Fruit fly (Drosophila melanogaster): ENCODE data around the gene TTLL4B.

Gene TTLL4B

DNA sequence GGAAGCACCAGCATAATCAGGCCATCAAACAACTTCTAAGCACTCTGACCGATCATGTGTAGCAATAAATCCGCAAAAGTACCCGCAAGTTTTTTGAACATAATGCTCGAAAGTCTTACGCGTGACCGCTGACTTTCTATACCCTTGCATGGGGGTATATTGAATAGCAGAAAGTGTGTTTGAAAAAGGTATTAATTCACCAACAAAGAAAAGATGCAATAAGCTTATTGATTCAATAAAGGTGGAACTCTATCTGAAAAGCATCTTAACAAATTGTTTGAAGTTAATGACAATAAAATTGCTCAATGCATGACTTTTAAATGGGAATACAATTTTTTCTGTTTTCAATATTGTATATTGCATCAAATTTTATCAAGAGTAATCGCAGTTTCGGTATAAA, 30.8 kb upstream of the TTLL4B start:
- TF ChIP-seq CG31627 (GFP tag; optimal IDR thresholded peaks at IDR 0.05) (no peak), vri (GFP tag; optimal IDR thresholded peaks at IDR 0.05) (no peak), CG3032 (tag; optimal IDR thresholded peaks at IDR 0.05) (no peak), CG6276 (GFP tag; optimal IDR thresholded peaks at IDR 0.05) (no peak)

DNA sequence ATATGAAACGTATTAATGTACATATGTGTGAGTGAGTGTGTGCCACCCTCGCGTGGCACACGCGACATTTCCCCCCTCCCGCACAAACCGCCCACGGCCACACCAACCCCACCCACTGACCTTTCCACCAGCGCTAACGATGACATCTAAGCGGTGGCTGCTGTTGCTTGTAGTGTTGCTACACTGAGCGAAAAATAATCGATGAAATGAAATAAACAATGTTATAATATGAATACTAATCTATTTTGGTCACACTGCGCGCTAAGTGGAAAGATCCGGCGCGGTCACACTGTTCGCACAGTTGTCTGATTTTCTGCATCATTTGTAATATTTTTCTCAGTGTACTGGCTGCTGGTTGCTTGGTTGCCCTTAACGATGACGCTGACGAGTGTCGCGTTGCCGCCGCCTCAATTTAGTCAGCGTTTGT, 30.2 kb upstream of the TTLL4B start:
- peak; percentile 55 for TF ChIP-seq dsx (GFP tag; optimal IDR thresholded peaks at IDR 0.05; ENCODE audit: poor library complexity, severe bottlenecking)
- peak; percentile 54 for TF ChIP-seq Eip75B (GFP tag; optimal IDR thresholded peaks at IDR 0.05)
- TF ChIP-seq fd59A (GFP tag; optimal IDR thresholded peaks at IDR 0.05), result peak; percentile 56
- peak; percentile 80 for TF ChIP-seq svp (GFP tag)
- TF ChIP-seq Ets96B (tag; optimal IDR thresholded peaks at IDR 0.05), result peak; percentile 58
- peak; percentile 48 for TF ChIP-seq Ets21C (GFP tag; optimal IDR thresholded peaks at IDR 0.05)
- peak; percentile 71 for TF ChIP-seq CG6792 (GFP tag; optimal IDR thresholded peaks at IDR 0.05)
- TF ChIP-seq CG6854 (GFP tag; optimal IDR thresholded peaks at IDR 0.05), result no peak
- peak; percentile 50 for TF ChIP-seq acj6 (GFP tag; optimal IDR thresholded peaks at IDR 0.05)
- TF ChIP-seq CG16779 (tag; optimal IDR thresholded peaks at IDR 0.05), result peak; percentile 26
- no peak for TF ChIP-seq fd85E (GFP tag; optimal IDR thresholded peaks at IDR 0.05)
- peak; percentile 43 for TF ChIP-seq CG32006 (GFP tag; optimal IDR thresholded peaks at IDR 0.05)
- TF ChIP-seq Eip78C (GFP tag), result peak; percentile 88
- TF ChIP-seq vri (GFP tag; optimal IDR thresholded peaks at IDR 0.05), result peak; percentile 62
- peak; percentile 57; the same call in 1 of the 2 replicates for TF ChIP-seq Gug (GFP tag; IDR thresholded peaks at IDR 0.05)
- peak; percentile 80 for TF ChIP-seq CG6163 (GFP tag; IDR thresholded peaks at IDR 0.05)
- peak; percentile 48 for TF ChIP-seq CG10631 (GFP tag; optimal IDR thresholded peaks at IDR 0.05)
- peak; percentile 55 for TF ChIP-seq CG3032 (tag; optimal IDR thresholded peaks at IDR 0.05)
- TF ChIP-seq Blimp-1 (GFP tag; optimal IDR thresholded peaks at IDR 0.05), result no peak
- peak; percentile 39 for TF ChIP-seq CG11902 (GFP tag; optimal IDR thresholded peaks at IDR 0.05)
- peak; percentile 59 for TF ChIP-seq CG1621 (tag; optimal IDR thresholded peaks at IDR 0.05)
- peak; percentile 73 for TF ChIP-seq Met (GFP tag; optimal IDR thresholded peaks at IDR 0.05)
- TF ChIP-seq CG9139 (GFP tag; optimal IDR thresholded peaks at IDR 0.05), result no peak
- peak; percentile 24 for TF ChIP-seq CG7368 (GFP tag; optimal IDR thresholded peaks at IDR 0.05)
- TF ChIP-seq ss (GFP tag; optimal IDR thresholded peaks at IDR 0.05), result peak; percentile 72 to 94
- TF ChIP-seq Sox15 (GFP tag; optimal IDR thresholded peaks at IDR 0.05), result peak; percentile 35
- peak; percentile 64 for TF ChIP-seq CG10669 (GFP tag; optimal IDR thresholded peaks at IDR 0.05)
- TF ChIP-seq dac (GFP tag; optimal IDR thresholded peaks at IDR 0.05), result no peak
- peak; percentile 8 for TF ChIP-seq Lpt (GFP tag; optimal IDR thresholded peaks at IDR 0.05)
- TF ChIP-seq topi (GFP tag; optimal IDR thresholded peaks at IDR 0.05), result peak; percentile 72
- TF ChIP-seq fkh (GFP tag; optimal IDR thresholded peaks at IDR 0.05), result peak; percentile 64
- peak; percentile 42 for TF ChIP-seq CG8319 (GFP tag; optimal IDR thresholded peaks at IDR 0.05)
- TF ChIP-seq net (GFP tag; optimal IDR thresholded peaks at IDR 0.05), result peak; percentile 46
- 0 out of 2 replicates have a peak, but pooled peaks have one; percentile 26 for TF ChIP-seq CG15336 (GFP tag; IDR thresholded peaks at IDR 0.05)
- TF ChIP-seq esn (GFP tag; optimal IDR thresholded peaks at IDR 0.05), result peak; percentile 66
- peak; percentile 64 for TF ChIP-seq OdsH (GFP tag; optimal IDR thresholded peaks at IDR 0.05)
- TF ChIP-seq Eip93F (GFP tag; optimal IDR thresholded peaks at IDR 0.05), result no peak
- peak; percentile 59 for TF ChIP-seq achi (GFP tag; optimal IDR thresholded peaks at IDR 0.05)
- TF ChIP-seq CG3919 (GFP tag; optimal IDR thresholded peaks at IDR 0.05), result peak; percentile 78
- TF ChIP-seq pdm3 (GFP tag; optimal IDR thresholded peaks at IDR 0.05), result peak; percentile 72
- TF ChIP-seq Smox (GFP tag; optimal IDR thresholded peaks at IDR 0.05), result peak; percentile 56
- peak; percentile 51 for TF ChIP-seq CG34406 (GFP tag; optimal IDR thresholded peaks at IDR 0.05)
- TF ChIP-seq Hr38 (GFP tag; optimal IDR thresholded peaks at IDR 0.05), result no peak
- peak; percentile 29 for TF ChIP-seq Hr4 (GFP tag; optimal IDR thresholded peaks at IDR 0.05)
- peak; percentile 19 to 33 for TF ChIP-seq salr (GFP tag; optimal IDR thresholded peaks at IDR 0.05)
- peak; percentile 51 for TF ChIP-seq Sox14 (GFP tag; optimal IDR thresholded peaks at IDR 0.05)
- peak; percentile 31 for TF ChIP-seq CG11762 (GFP tag; optimal IDR thresholded peaks at IDR 0.05; ENCODE audit: insufficient read depth)
- TF ChIP-seq CG4318 (GFP tag; optimal IDR thresholded peaks at IDR 0.05), result peak; percentile 15
